Fruit fly (Drosophila melanogaster): Measurements from ENCODE around the gene CG7299.

CG7299 gene

DNA sequence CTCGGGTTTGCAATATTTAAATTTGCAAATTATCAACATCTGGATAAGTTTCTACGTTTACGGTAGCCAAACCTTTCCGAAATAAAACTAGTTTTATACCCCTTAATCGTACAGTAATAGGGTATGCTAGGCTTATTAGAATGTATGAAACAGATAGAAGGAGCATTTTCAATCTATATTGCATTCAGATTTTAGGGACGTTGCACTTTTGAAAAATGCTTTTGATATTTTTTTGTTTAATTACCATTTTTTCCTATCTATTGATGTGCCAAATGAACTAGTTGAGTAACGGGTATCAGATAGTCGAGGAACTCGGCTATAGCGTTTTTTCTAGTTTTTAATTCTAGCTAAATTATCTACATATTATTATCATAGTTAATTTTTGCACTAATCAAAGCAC lies 1.3 kb downstream of the CG7299 start (continued):
- TF ChIP-seq CG2116 (GFP tag; optimal IDR thresholded peaks at IDR 0.05) = no peak
- peak; percentile 72 for TF ChIP-seq CG9932 (GFP tag; IDR thresholded peaks at IDR 0.05)
- TF ChIP-seq Hsf (GFP tag; optimal IDR thresholded peaks at IDR 0.05) = peak; percentile 14
- TF ChIP-seq luna (GFP tag; optimal IDR thresholded peaks at IDR 0.05) = no peak
- TF ChIP-seq CG30403 (GFP tag; optimal IDR thresholded peaks at IDR 0.05) = peak; percentile 1
- 0 out of 3 replicates have a peak, but pooled peaks have one; percentile 14 for TF ChIP-seq CG16813 (GFP tag; IDR thresholded peaks at IDR 0.05; ENCODE audit: partially characterized antibody)
- peak; percentile 10 for TF ChIP-seq CG7786 (GFP tag; optimal IDR thresholded peaks at IDR 0.05)
- peak; percentile 30 for TF ChIP-seq CG2678 (tag; optimal IDR thresholded peaks at IDR 0.05)

DNA sequence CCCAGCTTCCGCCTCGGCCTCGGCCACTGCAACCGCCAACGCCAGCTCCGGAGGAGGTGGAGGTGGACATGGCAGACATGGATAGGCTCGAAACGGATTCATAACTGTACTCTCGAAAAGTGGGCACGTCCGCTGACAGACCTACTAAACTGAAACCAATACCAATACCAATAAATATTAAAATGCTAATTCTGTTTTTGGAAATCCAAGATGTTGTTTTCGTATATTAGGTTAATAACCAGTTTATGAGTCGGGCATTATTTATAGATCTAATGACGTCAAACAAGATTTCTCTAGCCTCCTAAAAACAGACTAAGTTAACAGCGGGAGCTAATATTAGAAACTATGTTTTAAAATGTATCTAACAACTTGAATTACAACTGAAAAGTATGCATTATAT lies 2.0 kb downstream of the CG7299 start:
- TF ChIP-seq Dip3 (GFP tag; optimal IDR thresholded peaks at IDR 0.05) (no peak), Vsx1 (GFP tag; optimal IDR thresholded peaks at IDR 0.05) (peak; percentile 12), tna (GFP tag; IDR thresholded peaks at IDR 0.05; ENCODE audit: partially characterized antibody) (no peak), lilli (GFP tag; optimal IDR thresholded peaks at IDR 0.05) (no peak), CkIIα-i1 (GFP tag; IDR thresholded peaks at IDR 0.05) (no peak), abd-A (tag; optimal IDR thresholded peaks at IDR 0.05) (peak; percentile 95), chinmo (GFP tag; IDR thresholded peaks at IDR 0.05; ENCODE audit: partially characterized antibody) (0 out of 4 replicates have a peak, but pooled peaks have one; percentile 50), CG10267 (tag; optimal IDR thresholded peaks at IDR 0.05) (no peak), slbo (GFP tag; IDR thresholded peaks at IDR 0.05) (0 out of 2 replicates have a peak, but pooled peaks have one; percentile 16), CG16815 (GFP tag; optimal IDR thresholded peaks at IDR 0.05) (no peak), eyg (GFP tag; optimal IDR thresholded peaks at IDR 0.05) (no peak), CG15601 (tag; optimal IDR thresholded peaks at IDR 0.05) (no peak), CG15073 (GFP tag; optimal IDR thresholded peaks at IDR 0.05) (no peak), trh (GFP tag; optimal IDR thresholded peaks at IDR 0.05) (no peak), br (optimal IDR thresholded peaks at IDR 0.05) (no peak), fu2 (GFP tag; optimal IDR thresholded peaks at IDR 0.05) (no peak), CG11723 (GFP tag; optimal IDR thresholded peaks at IDR 0.05) (no peak), Hmr (GFP tag; optimal IDR thresholded peaks at IDR 0.05) (no peak), h (optimal IDR thresholded peaks at IDR 0.05) (no peak), btn (GFP tag; optimal IDR thresholded peaks at IDR 0.05) (no peak), CG12659 (GFP tag; optimal IDR thresholded peaks at IDR 0.05) (no peak), otp (GFP tag; IDR thresholded peaks at IDR 0.05) (no peak), nerfin-1 (tag; optimal IDR thresholded peaks at IDR 0.05) (no peak), Bteb2 (GFP tag; optimal IDR thresholded peaks at IDR 0.05) (no peak), CG8924 (tag; optimal IDR thresholded peaks at IDR 0.05) (no peak), dan (GFP tag; IDR thresholded peaks at IDR 0.05) (no peak), CG2678 (tag; optimal IDR thresholded peaks at IDR 0.05) (no peak), pros (GFP tag; optimal IDR thresholded peaks at IDR 0.05) (peak; percentile 42), Xrp1 (GFP tag; IDR thresholded peaks at IDR 0.05) (no peak), vvl (GFP tag; IDR thresholded peaks at IDR 0.05) (peak; percentile 69; the same call in 1 of the 2 replicates), rib (GFP tag; IDR thresholded peaks at IDR 0.05) (no peak), CG4360 (GFP tag; IDR thresholded peaks at IDR 0.05) (no peak), CG14050 (GFP tag; IDR thresholded peaks at IDR 0.05) (no peak), Max (GFP tag; optimal IDR thresholded peaks at IDR 0.05) (no peak), CG1603 (tag; optimal IDR thresholded peaks at IDR 0.05) (no peak), CG15696 (tag; optimal IDR thresholded peaks at IDR 0.05) (no peak), CG13894 (tag; optimal IDR thresholded peaks at IDR 0.05) (peak; percentile 8), klu (GFP tag; IDR thresholded peaks at IDR 0.05) (no peak), gce (GFP tag; IDR thresholded peaks at IDR 0.05) (no peak), CG8089 (GFP tag; optimal IDR thresholded peaks at IDR 0.05) (no peak), CG1602 (GFP tag; optimal IDR thresholded peaks at IDR 0.05) (no peak), Hey (tag; optimal IDR thresholded peaks at IDR 0.05) (no peak), CG6791 (GFP tag; IDR thresholded peaks at IDR 0.05; ENCODE audit: partially characterized antibody) (no peak)

Measured in whole organism, embryonic.